Worm (Caenorhabditis elegans) whole organism, young adult: ENCODE measurements around the gene srt-43.
A peak's percentile ranks its signal among the peaks of the same experiment; 100 is the strongest.

Experiments used
- C06A6.2 ChIP-seq: fragments of 200-800 bp; sonication (Bioruptor generic); conservative IDR thresholded peaks from 2 replicates; pipeline ENCODE4 v1.3.6; 2022; ENCODE audit warnings: missing genetic modification characterization, missing compliant biosample characterization
- F10E7.11 ChIP-seq: sonication (generic microtip); optimal IDR thresholded peaks from 2 replicates; lab custom pipeline; 2017; ENCODE audit warnings: mild to moderate bottlenecking, missing genetic modification characterization, moderate library complexity, missing compliant biosample characterization
- F55B11.4 ChIP-seq: sonication (generic microtip); optimal IDR thresholded peaks from 2 replicates; lab custom pipeline; 2016; ENCODE audit warnings: missing compliant biosample characterization, missing genetic modification characterization, borderline replicate concordance; ENCODE audit not compliant: insufficient read depth
- K12H6.12 ChIP-seq: fragments of 200-800 bp; sonication (Bioruptor generic); optimal IDR thresholded peaks from 2 replicates; lab custom pipeline; 2018; ENCODE audit warnings: mild to moderate bottlenecking, missing genetic modification characterization, missing compliant biosample characterization
- Y53F4B.3 ChIP-seq: fragments of 200-800 bp; sonication (Bioruptor generic); IDR thresholded peaks from 2 replicates; pipeline ENCODE4 v1.3.6; 2022; ENCODE audit warnings: missing genetic modification reagents, missing genetic modification characterization, missing compliant biosample characterization
- Y53G8AR.9 ChIP-seq: fragments of 200-800 bp; sonication (Bioruptor generic); conservative IDR thresholded peaks from 2 replicates; pipeline ENCODE4 v1.3.6; 2022; ENCODE audit warnings: missing genetic modification reagents, missing genetic modification characterization, missing compliant biosample characterization
- atf-7 ChIP-seq: sonication (generic microtip); optimal IDR thresholded peaks from 2 replicates; lab custom pipeline; 2017; ENCODE audit warnings: mild to moderate bottlenecking, missing genetic modification characterization, missing compliant biosample characterization
- attf-5 ChIP-seq: fragments of 200-800 bp; sonication (Bioruptor generic); optimal IDR thresholded peaks from 2 replicates; lab custom pipeline; 2018; ENCODE audit warnings: mild to moderate bottlenecking, missing genetic modification characterization, missing compliant biosample characterization
- attf-6 ChIP-seq: fragments of 200-800 bp; sonication (Bioruptor generic); IDR thresholded peaks from 2 replicates; pipeline ENCODE4 v1.3.6; 2022; ENCODE audit warnings: missing genetic modification reagents, missing genetic modification characterization, missing compliant biosample characterization
- cebp-1 ChIP-seq, 2 experiments: fragments of 200-800 bp in 1 of 2; sonication (Bioruptor generic) in 1 of 2; sonication (generic microtip) in 1 of 2; IDR thresholded peaks in 1 of 2; optimal IDR thresholded peaks in 1 of 2; 2 replicates each; pipeline versions ENCODE4 v1.3.6 to Lab custom; 2017 to 2022; ENCODE audit warnings: missing compliant biosample characterization in 2 of 2, missing genetic modification characterization in 2 of 2, mild to moderate bottlenecking in 1 of 2, missing genetic modification reagents in 1 of 2, moderate library complexity in 1 of 2
- cebp-2 ChIP-seq: fragments of 200-800 bp; sonication (Bioruptor generic); IDR thresholded peaks from 2 replicates; pipeline ENCODE4 v1.3.6; 2022; ENCODE audit warnings: missing genetic modification characterization, missing compliant biosample characterization
- ceh-40 ChIP-seq: fragments of 200-800 bp; sonication (Bioruptor generic); IDR thresholded peaks from 2 replicates; pipeline ENCODE4 v1.3.6; 2022; ENCODE audit warnings: missing genetic modification characterization, missing compliant biosample characterization
- ceh-58 ChIP-seq: fragments of 200-800 bp; sonication (Bioruptor generic); IDR thresholded peaks from 2 replicates; pipeline ENCODE4 v1.3.6; 2022; ENCODE audit warnings: missing genetic modification characterization, missing compliant biosample characterization
- chd-7 ChIP-seq: sonication (generic microtip); optimal IDR thresholded peaks from 2 replicates; lab custom pipeline; 2016; ENCODE audit warnings: mild to moderate bottlenecking, missing genetic modification characterization, moderate library complexity, missing compliant biosample characterization
- dox-1 ChIP-seq: fragments of 200-800 bp; sonication (Bioruptor generic); IDR thresholded peaks from 2 replicates; pipeline ENCODE4 v1.3.6; 2022; ENCODE audit warnings: missing genetic modification reagents, missing genetic modification characterization, missing compliant biosample characterization
- gei-17 ChIP-seq: fragments of 200-800 bp; sonication (Bioruptor generic); optimal IDR thresholded peaks from 2 replicates; lab custom pipeline; 2018; ENCODE audit warnings: mild to moderate bottlenecking, missing genetic modification characterization, missing compliant biosample characterization
- hlh-12 ChIP-seq: sonication (generic microtip); optimal IDR thresholded peaks from 2 replicates; lab custom pipeline; 2016; ENCODE audit warnings: missing genetic modification characterization, missing compliant biosample characterization
- hsf-1 ChIP-seq: fragments of 200-800 bp; sonication (Bioruptor generic); IDR thresholded peaks from 2 replicates; pipeline ENCODE4 v1.3.6; 2022; ENCODE audit warnings: missing genetic modification reagents, missing genetic modification characterization, missing compliant biosample characterization
- let-607 ChIP-seq, 2 experiments: fragments of 200-800 bp in 1 of 2; sonication (Bioruptor generic) in 1 of 2; sonication (generic microtip) in 1 of 2; optimal IDR thresholded peaks; 2 replicates each; lab custom pipeline; 2016 to 2018; ENCODE audit warnings: mild to moderate bottlenecking in 2 of 2, missing compliant biosample characterization in 2 of 2, missing genetic modification characterization in 2 of 2, moderate library complexity in 2 of 2, missing genotype in 1 of 2
- lin-35 ChIP-seq, 3 experiments: fragments of 150-350 bp in 2 of 3; sonication (generic microtip) in 1 of 3; optimal IDR thresholded peaks; 2 replicates each; lab custom pipeline; 2014 to 2018; ENCODE audit warnings: missing biosample characterization in 3 of 3, missing genetic modification characterization in 3 of 3, missing genetic modification reagents in 3 of 3
- lin-40 ChIP-seq: sonication (generic microtip); optimal IDR thresholded peaks from 2 replicates; lab custom pipeline; 2016; ENCODE audit warnings: missing genetic modification characterization, mild to moderate bottlenecking, missing compliant biosample characterization, missing genotype, missing genetic modification reagents
- madf-6 ChIP-seq: fragments of 200-800 bp; sonication (Bioruptor generic); IDR thresholded peaks from 2 replicates; pipeline ENCODE4 v1.3.6; 2022; ENCODE audit warnings: missing genetic modification reagents, missing genetic modification characterization, missing compliant biosample characterization
- madf-8 ChIP-seq: fragments of 200-800 bp; sonication (Bioruptor generic); conservative IDR thresholded peaks from 2 replicates; pipeline ENCODE4 v1.3.6; 2022; ENCODE audit warnings: missing genetic modification reagents, missing genetic modification characterization, missing compliant biosample characterization
- mcd-1 ChIP-seq: fragments of 200-800 bp; sonication (Bioruptor generic); IDR thresholded peaks from 2 replicates; pipeline ENCODE4 v1.3.6; 2022; ENCODE audit warnings: missing genetic modification reagents, missing genetic modification characterization, missing compliant biosample characterization
- nfya-1 ChIP-seq: sonication (generic microtip); optimal IDR thresholded peaks from 2 replicates; lab custom pipeline; 2017; ENCODE audit warnings: antibody characterized with exemption, missing compliant biosample characterization, missing genetic modification characterization, borderline replicate concordance; ENCODE audit not compliant: insufficient read depth
- nfya-2 ChIP-seq: fragments of 200-800 bp; sonication (Bioruptor generic); IDR thresholded peaks from 2 replicates; pipeline ENCODE4 v1.3.6; 2022; ENCODE audit warnings: missing genetic modification reagents, missing genetic modification characterization, missing compliant biosample characterization
- nhr-120 ChIP-seq: fragments of 200-800 bp; sonication (Bioruptor generic); IDR thresholded peaks from 2 replicates; pipeline ENCODE4 v1.3.6; 2022; ENCODE audit warnings: missing genetic modification characterization, missing compliant biosample characterization
- nhr-80 ChIP-seq: sonication (generic microtip); optimal IDR thresholded peaks from 2 replicates; lab custom pipeline; 2016; ENCODE audit warnings: missing genetic modification characterization, missing compliant biosample characterization
- nhr-90 ChIP-seq: sonication (generic microtip); optimal IDR thresholded peaks from 2 replicates; lab custom pipeline; 2016; ENCODE audit warnings: missing genotype, mild to moderate bottlenecking, missing genetic modification characterization, missing compliant biosample characterization
- repo-1 ChIP-seq: sonication (generic microtip); optimal IDR thresholded peaks from 2 replicates; lab custom pipeline; 2017; ENCODE audit warnings: mild to moderate bottlenecking, missing genetic modification characterization, missing compliant biosample characterization
- sdz-38 ChIP-seq: sonication (generic microtip); optimal IDR thresholded peaks from 2 replicates; lab custom pipeline; 2016; ENCODE audit warnings: missing genotype, missing genetic modification characterization, missing compliant biosample characterization
- snpc-3.4 ChIP-seq: sonication (generic microtip); optimal IDR thresholded peaks from 2 replicates; lab custom pipeline; 2017; ENCODE audit warnings: missing genetic modification characterization, mild to moderate bottlenecking, missing compliant biosample characterization, antibody characterized with exemption, moderate library complexity, missing genotype, missing genetic modification reagents
- ztf-25 ChIP-seq: fragments of 200-800 bp; sonication (Bioruptor generic); IDR thresholded peaks from 2 replicates; pipeline ENCODE4 v1.3.6; 2022; ENCODE audit warnings: missing genetic modification reagents, missing genetic modification characterization, missing compliant biosample characterization
- ztf-26 ChIP-seq: sonication (generic microtip); optimal IDR thresholded peaks from 2 replicates; lab custom pipeline; 2017; ENCODE audit warnings: missing genetic modification characterization, missing compliant biosample characterization

srt-43 gene

ce11 chrV:12796908-12797490 lies 28.0 kb downstream of the srt-43 start:
- TF ChIP-seq nhr-120 (GFP tag; lab: Robert Waterston, UW) (no peak), atf-7 (tag; lab: Kevin White, UChicago) (peak; percentile 33), let-607 (tag; optimal IDR thresholded peaks at IDR 0.05; lab: Kevin White, UChicago) (peak; percentile 62 to 80), madf-6 (GFP tag; lab: Robert Waterston, UW) (no peak), madf-8 (GFP tag; lab: Robert Waterston, UW) (no peak), ceh-58 (no peak), F10E7.11 (tag; lab: Kevin White, UChicago) (no peak), hlh-12 (no peak), nhr-80 (tag; lab: Kevin White, UChicago) (peak; percentile 86), lin-40 (tag; lab: Kevin White, UChicago) (no peak)
- TF ChIP-seq, all 124 proteins: peak for 3

- TF ChIP-seq sdz-38 (tag; lab: Kevin White, UChicago) (no peak), cebp-1 (GFP tag; IDR thresholded peaks at IDR 0.05; lab: Robert Waterston, UW) (no peak), cebp-1 (tag; optimal IDR thresholded peaks at IDR 0.05; lab: Kevin White, UChicago) (no peak), F55B11.4 (tag; lab: Kevin White, UChicago) (no peak), cebp-2 (no peak), C06A6.2 (GFP tag; lab: Robert Waterston, UW) (no peak), ceh-40 (no peak), Y53G8AR.9 (GFP tag; lab: Robert Waterston, UW) (no peak), chd-7 (no peak)
These were observed 28.9 kb downstream of the srt-43 start, which contains the start of gene ugt-6 for ce11 chrV:12797992-12798391. TSS of gene ugt-6 (minus strand) at chrV:12798224.

- TF ChIP-seq ztf-25 (GFP tag; lab: Robert Waterston, UW), result no peak
- no peak for TF ChIP-seq Y53F4B.3
These were observed 31.1 kb downstream of the srt-43 start, which contains the start of gene ugt-3 for ce11 chrV:12800171-12800570. TSS of gene ugt-3 (minus strand) at chrV:12800271.

ce11 chrV:12803274-12803673 lies 34.2 kb downstream of the srt-43 start, which contains the start of gene srbc-45:
TSS of gene srbc-45 (plus strand) at chrV:12803574.
- no peak for TF ChIP-seq gei-17
- TF ChIP-seq K12H6.12 (tag; lab: Kevin White, UChicago), result no peak
- TF ChIP-seq nfya-1 (tag; lab: Kevin White, UChicago), result no peak
- no peak for TF ChIP-seq attf-5
- no peak for TF ChIP-seq repo-1 (tag; lab: Kevin White, UChicago)
- TF ChIP-seq attf-6 (GFP tag; lab: Robert Waterston, UW), result no peak
- TF ChIP-seq snpc-3.4, result no peak
- no peak for TF ChIP-seq hsf-1 (GFP tag; lab: Robert Waterston, UW)
- TF ChIP-seq nfya-2 (GFP tag; lab: Robert Waterston, UW), result no peak
- no peak for TF ChIP-seq dox-1 (GFP tag; lab: Robert Waterston, UW)
- no peak for TF ChIP-seq mcd-1 (GFP tag; lab: Robert Waterston, UW)
- no peak for TF ChIP-seq lin-35 (GFP tag; optimal IDR thresholded peaks at IDR 0.05; lab: Kevin White, UChicago)
- no peak for TF ChIP-seq ztf-26 (tag; lab: Kevin White, UChicago)
- no peak for TF ChIP-seq nhr-90 (tag; lab: Kevin White, UChicago)
- TF ChIP-seq Y53G8AR.9 (GFP tag; lab: Robert Waterston, UW), result no peak
